Worm (Caenorhabditis elegans) whole organism, L4 larva: ENCODE data around the gene nspg-5.

Experiments
- F10B5.3 ChIP-seq: sonication (generic microtip); optimal IDR thresholded peaks from 2 replicates; lab custom pipeline; 2016; ENCODE audit warnings: mild to moderate bottlenecking, missing genetic modification characterization, missing compliant biosample characterization
- F44E2.7 ChIP-seq: fragments of 200-800 bp; sonication (Bioruptor generic); IDR thresholded peaks from 2 replicates; pipeline ENCODE4 v2.1.2; 2022; ENCODE audit warnings: missing genetic modification characterization, missing compliant biosample characterization
- R02D3.7 ChIP-seq: fragments of 150-350 bp; sonication (generic microtip); optimal IDR thresholded peaks from 3 replicates; lab custom pipeline; 2014; ENCODE audit warnings: missing biosample characterization, missing genetic modification characterization
- T26A8.4 ChIP-seq: fragments of 200-800 bp; sonication (Bioruptor generic); IDR thresholded peaks from 2 replicates; pipeline ENCODE4 v1.3.6; 2022; ENCODE audit warnings: missing genetic modification characterization, missing compliant biosample characterization
- Y105C5A.15 ChIP-seq: fragments of 200-800 bp; sonication (Bioruptor generic); IDR thresholded peaks from 2 replicates; pipeline ENCODE4 v1.3.6; 2022; ENCODE audit warnings: missing genetic modification characterization, missing compliant biosample characterization
- Y75B8A.6 ChIP-seq: fragments of 200-800 bp; sonication (Bioruptor generic); IDR thresholded peaks from 2 replicates; pipeline ENCODE4 v1.3.6; 2022; ENCODE audit warnings: missing genetic modification reagents, missing genetic modification characterization, missing compliant biosample characterization
- ZK337.2 ChIP-seq: fragments of 200-800 bp; sonication (Bioruptor generic); IDR thresholded peaks from 2 replicates; pipeline ENCODE4 v1.3.6; 2022; ENCODE audit warnings: missing genetic modification reagents, missing genetic modification characterization, missing compliant biosample characterization
- ZK546.5 ChIP-seq, 2 experiments: sonication (generic microtip); optimal IDR thresholded peaks; 2 replicates each; lab custom pipeline; 2017; ENCODE audit warnings: missing biosample characterization in 2 of 2, missing genetic modification characterization in 2 of 2
- arid-1 ChIP-seq: fragments of 200-800 bp; sonication (Bioruptor generic); conservative IDR thresholded peaks from 2 replicates; pipeline ENCODE4 v1.3.6; 2022; ENCODE audit warnings: missing genetic modification reagents, missing genetic modification characterization, missing compliant biosample characterization
- ceh-20 ChIP-seq: fragments of 200-800 bp; sonication (Bioruptor generic); IDR thresholded peaks from 2 replicates; pipeline ENCODE4 v1.3.6; 2022; ENCODE audit warnings: missing genetic modification reagents, missing genetic modification characterization, missing compliant biosample characterization
- ceh-28 ChIP-seq: fragments of 150-350 bp; optimal IDR thresholded peaks from 2 replicates; lab custom pipeline; 2014; ENCODE audit warnings: missing biosample characterization, missing genetic modification reagents, missing genetic modification characterization
- ceh-82 ChIP-seq: sonication (generic microtip); optimal IDR thresholded peaks from 2 replicates; lab custom pipeline; 2017; ENCODE audit warnings: missing biosample characterization, missing genetic modification characterization
- cey-2 ChIP-seq: sonication (generic microtip); optimal IDR thresholded peaks from 3 replicates; lab custom pipeline; 2017; ENCODE audit warnings: missing genetic modification characterization, mild to moderate bottlenecking, missing compliant biosample characterization, antibody characterized with exemption, borderline replicate concordance; ENCODE audit not compliant: insufficient read depth
- ctbp-1 ChIP-seq: fragments of 200-800 bp; sonication (Bioruptor generic); IDR thresholded peaks from 2 replicates; pipeline ENCODE4 v1.3.6; 2022; ENCODE audit warnings: missing genetic modification reagents, missing genetic modification characterization, missing compliant biosample characterization
- daf-16 ChIP-seq, 3 experiments: sonication (generic microtip); optimal IDR thresholded peaks; 2 replicates each; lab custom pipeline; 2016 to 2017; ENCODE audit warnings: missing genetic modification characterization in 3 of 3, missing genetic modification reagents in 3 of 3, mild to moderate bottlenecking in 2 of 3, missing compliant biosample characterization in 2 of 3, missing biosample characterization in 1 of 3, moderate library complexity in 1 of 3
- daf-8 ChIP-seq: fragments of 200-800 bp; sonication (Bioruptor generic); IDR thresholded peaks from 2 replicates; pipeline ENCODE4 v1.3.6; 2022; ENCODE audit warnings: missing genetic modification characterization, missing compliant biosample characterization
- dmd-6 ChIP-seq: fragments of 200-800 bp; sonication (Bioruptor generic); IDR thresholded peaks from 2 replicates; pipeline ENCODE4 v1.3.6; 2022; ENCODE audit warnings: missing genetic modification reagents, missing genetic modification characterization, missing compliant biosample characterization
- dmd-8 ChIP-seq: fragments of 200-800 bp; sonication (Bioruptor generic); IDR thresholded peaks from 2 replicates; pipeline ENCODE4 v1.3.6; 2022; ENCODE audit warnings: missing genetic modification characterization, missing compliant biosample characterization
- dpl-1 ChIP-seq: fragments of 150-350 bp; optimal IDR thresholded peaks from 2 replicates; lab custom pipeline; 2014; ENCODE audit warnings: missing biosample characterization, missing genetic modification reagents, missing genetic modification characterization
- duxl-1 ChIP-seq: sonication (generic microtip); optimal IDR thresholded peaks from 2 replicates; lab custom pipeline; 2016; ENCODE audit warnings: mild to moderate bottlenecking, missing genetic modification characterization, moderate library complexity, missing compliant biosample characterization; ENCODE audit not compliant: poor library complexity
- fkh-10 ChIP-seq: fragments of 150-350 bp; optimal IDR thresholded peaks from 2 replicates; lab custom pipeline; 2014; ENCODE audit warnings: missing biosample characterization, missing genetic modification reagents, missing genetic modification characterization
- hif-1 ChIP-seq, 2 experiments: sonication (generic microtip); optimal IDR thresholded peaks; 2 replicates each; lab custom pipeline; 2016 to 2017; ENCODE audit warnings: missing compliant biosample characterization in 2 of 2, missing genetic modification characterization in 2 of 2, missing genetic modification reagents in 2 of 2, missing genotype in 2 of 2, mild to moderate bottlenecking in 1 of 2
- hlh-30 ChIP-seq: sonication (generic microtip); optimal IDR thresholded peaks from 2 replicates; lab custom pipeline; 2017; ENCODE audit warnings: antibody characterized with exemption, mild to moderate bottlenecking, missing genetic modification characterization, missing compliant biosample characterization; ENCODE audit not compliant: insufficient read depth
- jun-1 ChIP-seq: fragments of 150-350 bp; optimal IDR thresholded peaks from 2 replicates; lab custom pipeline; 2014; ENCODE audit warnings: missing biosample characterization, missing genetic modification reagents, missing genetic modification characterization
- lin-13 ChIP-seq: fragments of 150-350 bp; optimal IDR thresholded peaks from 2 replicates; lab custom pipeline; 2014; ENCODE audit warnings: missing biosample characterization, missing genetic modification reagents, missing genetic modification characterization
- lin-39 ChIP-seq: fragments of 150-350 bp; optimal IDR thresholded peaks from 2 replicates; lab custom pipeline; 2014; ENCODE audit warnings: missing biosample characterization, missing genetic modification reagents, missing genetic modification characterization
- lir-3 ChIP-seq: sonication (generic microtip); optimal IDR thresholded peaks from 2 replicates; lab custom pipeline; 2016; ENCODE audit warnings: mild to moderate bottlenecking, missing genetic modification characterization, missing compliant biosample characterization
- madf-5 ChIP-seq, 2 experiments: fragments of 200-800 bp; sonication (Bioruptor generic); IDR thresholded peaks; 2 replicates each; pipeline ENCODE4 v1.3.6; 2022; ENCODE audit warnings: missing compliant biosample characterization in 2 of 2, missing genetic modification characterization in 2 of 2
- mep-1 ChIP-seq: fragments of 150-350 bp; sonication (generic microtip); optimal IDR thresholded peaks from 3 replicates; lab custom pipeline; 2014; ENCODE audit warnings: missing biosample characterization, missing genetic modification characterization
- mes-2 ChIP-seq: sonication (generic microtip); optimal IDR thresholded peaks from 2 replicates; lab custom pipeline; 2016; ENCODE audit warnings: missing genotype, mild to moderate bottlenecking, missing genetic modification characterization, missing compliant biosample characterization; ENCODE audit not compliant: poor library complexity, severe bottlenecking
- mxl-2 ChIP-seq: fragments of 200-800 bp; sonication (Bioruptor generic); conservative IDR thresholded peaks from 2 replicates; pipeline ENCODE4 v1.3.6; 2022; ENCODE audit warnings: missing genetic modification reagents, missing genetic modification characterization, missing compliant biosample characterization
- mxl-3 ChIP-seq: fragments of 200-800 bp; sonication (Bioruptor generic); optimal IDR thresholded peaks from 2 replicates; lab custom pipeline; 2018; ENCODE audit warnings: mild to moderate bottlenecking, missing genetic modification characterization, missing compliant biosample characterization
- nhr-11 ChIP-seq: fragments of 150-350 bp; optimal IDR thresholded peaks from 2 replicates; lab custom pipeline; 2014; ENCODE audit warnings: missing biosample characterization, missing genetic modification characterization
- nhr-111 ChIP-seq: fragments of 200-800 bp; sonication (Bioruptor generic); optimal IDR thresholded peaks from 2 replicates; lab custom pipeline; 2018; ENCODE audit warnings: mild to moderate bottlenecking, missing genetic modification characterization, missing compliant biosample characterization
- nhr-28 ChIP-seq: fragments of 150-350 bp; optimal IDR thresholded peaks from 2 replicates; lab custom pipeline; 2014; ENCODE audit warnings: missing biosample characterization, missing genetic modification characterization
- nhr-41 ChIP-seq: fragments of 200-800 bp; sonication (Bioruptor generic); IDR thresholded peaks from 2 replicates; pipeline ENCODE4 v1.3.6; 2022; ENCODE audit warnings: missing genetic modification reagents, missing genetic modification characterization, missing compliant biosample characterization
- nhr-48 ChIP-seq: sonication (generic microtip); optimal IDR thresholded peaks from 2 replicates; lab custom pipeline; 2016; ENCODE audit warnings: mild to moderate bottlenecking, missing genetic modification characterization, missing compliant biosample characterization
- nhr-76 ChIP-seq: fragments of 150-350 bp; optimal IDR thresholded peaks from 2 replicates; lab custom pipeline; 2014; ENCODE audit warnings: missing biosample characterization, missing genetic modification characterization
- php-3 ChIP-seq: fragments of 200-800 bp; sonication (Bioruptor generic); IDR thresholded peaks from 2 replicates; pipeline ENCODE4 v1.3.6; 2022; ENCODE audit warnings: missing genetic modification reagents, missing genetic modification characterization, missing compliant biosample characterization
- skn-1 ChIP-seq: fragments of 150-350 bp; optimal IDR thresholded peaks from 2 replicates; lab custom pipeline; 2014; ENCODE audit warnings: missing biosample characterization, missing genetic modification characterization
- snpc-1.2 ChIP-seq: fragments of 200-800 bp; sonication (Bioruptor generic); IDR thresholded peaks from 2 replicates; pipeline ENCODE4 v1.3.6; 2022; ENCODE audit warnings: missing genetic modification reagents, missing genetic modification characterization, missing compliant biosample characterization
- snpc-4 ChIP-seq: fragments of 150-350 bp; optimal IDR thresholded peaks from 2 replicates; lab custom pipeline; 2014; ENCODE audit warnings: missing biosample characterization, missing genetic modification characterization
- tra-1 ChIP-seq: fragments of 200-800 bp; sonication (Bioruptor generic); IDR thresholded peaks from 2 replicates; pipeline ENCODE4 v1.3.6; 2022; ENCODE audit warnings: missing genetic modification reagents, missing genetic modification characterization, missing compliant biosample characterization
- unc-130 ChIP-seq: sonication (generic microtip); optimal IDR thresholded peaks from 2 replicates; lab custom pipeline; 2016; ENCODE audit warnings: missing genetic modification reagents, missing genetic modification characterization, missing compliant biosample characterization
- unc-62 ChIP-seq, 3 experiments: fragments of 150-350 bp in 1 of 3; sonication (generic microtip); optimal IDR thresholded peaks in 2 of 3; peaks in 1 of 3; 1 replicate in 1 of 3; 2 replicates in 2 of 3; lab custom pipeline; 2014 to 2017; ENCODE audit warnings: missing biosample characterization in 3 of 3, missing genetic modification characterization in 3 of 3, missing genetic modification reagents in 3 of 3, missing genotype in 1 of 3
- vab-7 ChIP-seq: fragments of 200-800 bp; sonication (Bioruptor generic); IDR thresholded peaks from 2 replicates; pipeline ENCODE4 v1.3.6; 2022; ENCODE audit warnings: missing genetic modification reagents, missing genetic modification characterization, missing compliant biosample characterization
- zag-1 ChIP-seq: fragments of 150-350 bp; optimal IDR thresholded peaks from 2 replicates; lab custom pipeline; 2014; ENCODE audit warnings: missing biosample characterization, missing genetic modification characterization
- zfp-3 ChIP-seq: fragments of 200-800 bp; sonication (Bioruptor generic); conservative IDR thresholded peaks from 2 replicates; pipeline ENCODE4 v1.3.6; 2022; ENCODE audit warnings: missing genetic modification reagents, missing genetic modification characterization, missing compliant biosample characterization
- ztf-11 ChIP-seq: fragments of 150-350 bp; optimal IDR thresholded peaks from 2 replicates; lab custom pipeline; 2014; ENCODE audit warnings: missing biosample characterization, missing genetic modification characterization

Gene nspg-5

DNA sequence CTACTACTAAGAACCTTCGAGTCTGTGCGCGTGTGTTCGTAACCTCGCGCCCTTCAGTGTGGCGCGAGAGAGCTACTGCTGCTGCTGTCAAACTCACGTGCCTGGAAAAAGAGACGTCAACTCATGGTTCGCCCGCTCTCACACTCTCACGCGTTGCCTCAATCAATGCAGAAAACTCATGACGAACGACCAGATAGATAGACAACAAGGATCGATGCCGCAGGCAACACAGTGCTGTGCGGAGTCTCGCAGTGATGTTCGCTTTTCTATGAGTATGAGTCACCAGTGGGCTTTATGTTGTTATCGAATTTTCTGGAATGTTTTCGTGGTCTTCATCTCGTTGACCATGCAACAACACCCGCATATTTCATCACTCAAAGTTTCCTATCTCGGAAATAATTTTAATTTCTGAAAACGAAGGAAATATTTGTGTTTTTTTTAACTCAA lies 10.2 kb upstream of the nspg-5 start (continued):
- peak; percentile 89; the same call in 1 of the 2 replicates for TF ChIP-seq tra-1 (GFP tag; lab: Robert Waterston, UW)
- peak; percentile 60 for TF ChIP-seq mxl-3 (GFP tag; lab: Kevin White, UChicago)
- no peak for TF ChIP-seq ztf-11
- TF ChIP-seq cey-2 (tag; lab: Kevin White, UChicago) = no peak
- TF ChIP-seq R02D3.7 (tag; lab: Kevin White, UChicago) = no peak
- TF ChIP-seq vab-7 (GFP tag; lab: Robert Waterston, UW) = no peak
- TF ChIP-seq ZK546.5 (tag; optimal IDR thresholded peaks at IDR 0.05; lab: Kevin White, UChicago) = no peak
- TF ChIP-seq unc-130 (GFP tag; lab: Kevin White, UChicago) = no peak
- TF ChIP-seq hif-1 (tag; optimal IDR thresholded peaks at IDR 0.05; lab: Kevin White, UChicago) = peak; percentile 43 to 83
- TF ChIP-seq dmd-8 = no peak
- TF ChIP-seq ceh-20 (GFP tag; lab: Robert Waterston, UW) = peak; percentile 95
- TF ChIP-seq nhr-28 (tag; lab: Kevin White, UChicago) = peak; percentile 85
- no peak for TF ChIP-seq snpc-4 (tag; lab: Kevin White, UChicago)
- peak; percentile 88 to 98 for TF ChIP-seq daf-16 (GFP tag; optimal IDR thresholded peaks at IDR 0.05; lab: Kevin White, UChicago)
- peak; percentile 95 for TF ChIP-seq daf-16 (tag; optimal IDR thresholded peaks at IDR 0.05; lab: Kevin White, UChicago)
- TF ChIP-seq skn-1 (tag; lab: Kevin White, UChicago) = no peak
- TF ChIP-seq arid-1 (GFP tag; lab: Robert Waterston, UW) = peak; percentile 26; the same call in 1 of the 2 replicates
- TF ChIP-seq php-3 (GFP tag; lab: Robert Waterston, UW) = peak; percentile 67; the same call in 1 of the 2 replicates
- TF ChIP-seq duxl-1 (tag; lab: Kevin White, UChicago) = no peak
- 0 out of 2 replicates have a peak, but pooled peaks have one; percentile 52 for TF ChIP-seq mxl-2
- peak; percentile 92 for TF ChIP-seq dmd-6
- TF ChIP-seq nhr-111 (GFP tag; lab: Kevin White, UChicago) = no peak
- 0 out of 2 replicates have a peak, but pooled peaks have one; percentile 50 for TF ChIP-seq nhr-41 (GFP tag; lab: Robert Waterston, UW)
- peak; percentile 76 for TF ChIP-seq zfp-3 (GFP tag; lab: Robert Waterston, UW)
- TF ChIP-seq F44E2.7 = no peak
- peak in 1 of 2 experiments; percentile 49; a peak in 1 of 4 replicates for TF ChIP-seq madf-5 (GFP tag; IDR thresholded peaks at IDR 0.05; lab: Robert Waterston, UW)
- no peak for TF ChIP-seq ZK337.2
- no peak for TF ChIP-seq lin-39
- peak; percentile 91 for TF ChIP-seq ctbp-1 (GFP tag; lab: Robert Waterston, UW)
- TF ChIP-seq Y75B8A.6 (GFP tag; lab: Robert Waterston, UW) = peak; percentile 80; the same call in 1 of the 2 replicates
- TF ChIP-seq lin-13 (GFP tag; lab: Kevin White, UChicago) = peak; percentile 62
- TF ChIP-seq F10B5.3 (tag; lab: Kevin White, UChicago) = no peak
- 0 out of 2 replicates have a peak, but pooled peaks have one; percentile 64 for TF ChIP-seq Y105C5A.15
- peak; percentile 70 for TF ChIP-seq T26A8.4
- peak; percentile 70 for TF ChIP-seq mes-2 (tag; lab: Kevin White, UChicago)
- TF ChIP-seq nhr-11 (tag; lab: Kevin White, UChicago) = peak; percentile 91
- peak; percentile 81 for TF ChIP-seq mep-1 (tag; lab: Kevin White, UChicago)
- peak; percentile 100 for TF ChIP-seq hlh-30 (tag; lab: Kevin White, UChicago)
- 0 out of 2 replicates have a peak, but pooled peaks have one; percentile 19 for TF ChIP-seq snpc-1.2 (GFP tag; lab: Robert Waterston, UW)
- TF ChIP-seq ceh-82 (tag; lab: Kevin White, UChicago) = no peak
- peak; percentile 61 to 100 for TF ChIP-seq unc-62 (GFP tag; optimal IDR thresholded peaks at IDR 0.05 in 1 of 2; lab: Kevin White, UChicago)
- peak; percentile 76 for TF ChIP-seq unc-62 (tag; optimal IDR thresholded peaks at IDR 0.05; lab: Kevin White, UChicago)
- TF ChIP-seq fkh-10 (GFP tag; lab: Kevin White, UChicago) = peak; percentile 75
- TF ChIP-seq nhr-76 (tag; lab: Kevin White, UChicago) = no peak
- no peak for TF ChIP-seq daf-8 (GFP tag; lab: Robert Waterston, UW)
- no peak for TF ChIP-seq zag-1 (tag; lab: Kevin White, UChicago)
- peak; percentile 74 for TF ChIP-seq nhr-48 (tag; lab: Kevin White, UChicago)
- peak; percentile 63 for TF ChIP-seq jun-1
- TF ChIP-seq lir-3 = no peak
- peak; percentile 6 for TF ChIP-seq dpl-1 (GFP tag; lab: Kevin White, UChicago)
- TF ChIP-seq ceh-28 (tag; lab: Kevin White, UChicago) = peak; percentile 73
